Fruit fly (Drosophila melanogaster) Kc167 (cell line): ENCODE results near the gene Vsx1.

Experiments
- Myc ChIP-seq: fragments of >200 bp; optimal IDR thresholded peaks from 2 replicates; lab custom pipeline; 2017; ENCODE audit warnings: missing external identifiers
- Sin3A ChIP-seq: fragments of >200 bp; optimal IDR thresholded peaks from 2 replicates; lab custom pipeline; 2018; ENCODE audit warnings: missing external identifiers
- h ChIP-seq: fragments of >200 bp; optimal IDR thresholded peaks from 3 replicates; lab custom pipeline; 2018; ENCODE audit warnings: missing external identifiers
- insv ChIP-seq: fragments of >200 bp; optimal IDR thresholded peaks from 3 replicates; lab custom pipeline; 2018; ENCODE audit warnings: missing external identifiers
- psq ChIP-seq: fragments of >200 bp; optimal IDR thresholded peaks from 2 replicates; lab custom pipeline; 2017; ENCODE audit warnings: missing external identifiers
- ttk ChIP-seq: sonication (Bioruptor generic); optimal IDR thresholded peaks from 2 replicates; lab custom pipeline; 2017; ENCODE audit warnings: missing external identifiers

Vsx1 gene

dm6 chrX:5593868-5594267, at the start of gene Vsx1:
TSS of gene Vsx1 (plus strand) at chrX:5594255.
- TF ChIP-seq ttk (no peak), psq (no peak), h (lab: Kevin White, UChicago) (no peak), insv (no peak), Myc (lab: Kevin White, UChicago) (no peak), Sin3A (no peak)

- TF ChIP-seq Myc (lab: Kevin White, UChicago) = no peak
- no peak for TF ChIP-seq psq
- no peak for TF ChIP-seq h (lab: Kevin White, UChicago)
- no peak for TF ChIP-seq ttk
- no peak for TF ChIP-seq insv
- TF ChIP-seq Sin3A = no peak
Measured at dm6 chrX:5552805-5553204, 41.2 kb upstream of the Vsx1 start.

- TF ChIP-seq psq = no peak
- TF ChIP-seq insv = no peak
- TF ChIP-seq Sin3A = no peak
- no peak for TF ChIP-seq Myc (lab: Kevin White, UChicago)
- TF ChIP-seq ttk = no peak
- no peak for TF ChIP-seq h (lab: Kevin White, UChicago)
Measured at dm6 chrX:5553664-5554063, 40.4 kb upstream of the Vsx1 start.

- TF ChIP-seq ttk = no peak
- TF ChIP-seq insv = no peak
- TF ChIP-seq Myc (lab: Kevin White, UChicago) = no peak
- no peak for TF ChIP-seq psq
- no peak for TF ChIP-seq h (lab: Kevin White, UChicago)
- TF ChIP-seq Sin3A = no peak
Measured at dm6 chrX:5558495-5558894, 35.6 kb upstream of the Vsx1 start.

dm6 chrX:5559363-5559762, 34.7 kb upstream of the Vsx1 start:
- TF ChIP-seq Myc (lab: Kevin White, UChicago) = no peak
- no peak for TF ChIP-seq h (lab: Kevin White, UChicago)
- TF ChIP-seq psq = no peak
- no peak for TF ChIP-seq insv
- no peak for TF ChIP-seq ttk
- no peak for TF ChIP-seq Sin3A

- TF ChIP-seq Sin3A (no peak), ttk (no peak), psq (no peak), h (lab: Kevin White, UChicago) (no peak), Myc (lab: Kevin White, UChicago) (no peak), insv (no peak)
Measured at dm6 chrX:5560083-5560482, 34.0 kb upstream of the Vsx1 start, which contains the start of gene Vsx2. TSS of gene Vsx2 (minus strand) at chrX:5560183.

- TF ChIP-seq h (lab: Kevin White, UChicago) = no peak
- no peak for TF ChIP-seq insv
- TF ChIP-seq Sin3A = no peak
- TF ChIP-seq Myc (lab: Kevin White, UChicago) = no peak
- TF ChIP-seq psq = no peak
- TF ChIP-seq ttk = no peak
Measured at dm6 chrX:5560503-5560902, 33.6 kb upstream of the Vsx1 start.

dm6 chrX:5563396-5563795, 30.7 kb upstream of the Vsx1 start:
- TF ChIP-seq Myc (lab: Kevin White, UChicago) (no peak), h (lab: Kevin White, UChicago) (no peak), insv (no peak), Sin3A (no peak), psq (no peak)

dm6 chrX:5563929-5564328, 30.1 kb upstream of the Vsx1 start:
- TF ChIP-seq Myc (lab: Kevin White, UChicago) (no peak), insv (no peak), Sin3A (no peak), ttk (no peak), h (lab: Kevin White, UChicago) (no peak), psq (no peak)

- no peak for TF ChIP-seq Myc (lab: Kevin White, UChicago)
- TF ChIP-seq h (lab: Kevin White, UChicago) = no peak
- no peak for TF ChIP-seq ttk
- no peak for TF ChIP-seq insv
- no peak for TF ChIP-seq Sin3A
- TF ChIP-seq psq = no peak
Measured at dm6 chrX:5579484-5579883, 14.6 kb upstream of the Vsx1 start.

dm6 chrX:5587023-5587422, 7.0 kb upstream of the Vsx1 start:
- TF ChIP-seq psq = no peak

dm6 chrX:5588454-5588853, 5.6 kb upstream of the Vsx1 start:
- TF ChIP-seq insv = no peak
- no peak for TF ChIP-seq Sin3A
- TF ChIP-seq Myc (lab: Kevin White, UChicago) = no peak
- TF ChIP-seq psq = no peak
- TF ChIP-seq h (lab: Kevin White, UChicago) = no peak
- TF ChIP-seq ttk = no peak

dm6 chrX:5589990-5590389, 4.1 kb upstream of the Vsx1 start:
- TF ChIP-seq psq (no peak), ttk (no peak), insv (no peak), Myc (lab: Kevin White, UChicago) (no peak), h (lab: Kevin White, UChicago) (no peak), Sin3A (no peak)

dm6 chrX:5596554-5596953, 2.5 kb downstream of the Vsx1 start:
- TF ChIP-seq Sin3A = no peak
- no peak for TF ChIP-seq psq
- TF ChIP-seq ttk = no peak
- TF ChIP-seq h (lab: Kevin White, UChicago) = no peak
- TF ChIP-seq Myc (lab: Kevin White, UChicago) = no peak
- no peak for TF ChIP-seq insv

dm6 chrX:5602308-5602707, 8.3 kb downstream of the Vsx1 start:
- no peak for TF ChIP-seq h (lab: Kevin White, UChicago)
- TF ChIP-seq Sin3A = no peak
- no peak for TF ChIP-seq ttk
- no peak for TF ChIP-seq insv
- TF ChIP-seq Myc (lab: Kevin White, UChicago) = no peak
- no peak for TF ChIP-seq psq
